Fruit fly (Drosophila melanogaster) whole organism, larva: Measurements from ENCODE around the gene CG14860.
A peak's percentile ranks its signal among the peaks of the same experiment; 100 is the strongest.

Experiments
- noc ChIP-seq: fragments of 200-800 bp; sonication (Bioruptor generic); optimal IDR thresholded peaks from 3 replicates; lab custom pipeline; 2019; ENCODE audit warnings: missing biosample characterization, mild to moderate bottlenecking, missing genetic modification characterization, moderate library complexity

Gene CG14860

DNA sequence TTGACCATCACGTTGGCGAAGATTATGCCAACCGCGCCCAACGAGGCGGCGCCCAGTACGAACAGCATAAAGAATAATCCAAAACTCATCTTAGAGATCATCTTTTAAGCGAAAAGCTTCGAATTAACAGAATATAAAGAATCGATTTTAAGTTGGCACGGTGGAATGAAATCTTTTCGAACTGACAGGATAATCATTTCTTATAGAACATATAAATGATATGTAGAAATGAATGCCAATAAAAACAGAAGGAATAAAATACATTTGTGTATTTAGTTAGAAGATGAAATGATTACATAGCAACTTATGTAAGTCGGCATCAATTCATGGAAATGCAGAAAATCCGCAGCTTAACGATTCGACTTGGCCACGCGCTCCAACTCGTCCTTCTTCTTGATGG, 5.6 kb downstream of the CG14860 start, which contains the start of gene VhaPPA1-2:
TSS of gene VhaPPA1-2 (minus strand) at position 101 of the 400 bp plus-strand sequence.
- no peak for TF ChIP-seq noc (tag; lab: Kevin White, UChicago)

DNA sequence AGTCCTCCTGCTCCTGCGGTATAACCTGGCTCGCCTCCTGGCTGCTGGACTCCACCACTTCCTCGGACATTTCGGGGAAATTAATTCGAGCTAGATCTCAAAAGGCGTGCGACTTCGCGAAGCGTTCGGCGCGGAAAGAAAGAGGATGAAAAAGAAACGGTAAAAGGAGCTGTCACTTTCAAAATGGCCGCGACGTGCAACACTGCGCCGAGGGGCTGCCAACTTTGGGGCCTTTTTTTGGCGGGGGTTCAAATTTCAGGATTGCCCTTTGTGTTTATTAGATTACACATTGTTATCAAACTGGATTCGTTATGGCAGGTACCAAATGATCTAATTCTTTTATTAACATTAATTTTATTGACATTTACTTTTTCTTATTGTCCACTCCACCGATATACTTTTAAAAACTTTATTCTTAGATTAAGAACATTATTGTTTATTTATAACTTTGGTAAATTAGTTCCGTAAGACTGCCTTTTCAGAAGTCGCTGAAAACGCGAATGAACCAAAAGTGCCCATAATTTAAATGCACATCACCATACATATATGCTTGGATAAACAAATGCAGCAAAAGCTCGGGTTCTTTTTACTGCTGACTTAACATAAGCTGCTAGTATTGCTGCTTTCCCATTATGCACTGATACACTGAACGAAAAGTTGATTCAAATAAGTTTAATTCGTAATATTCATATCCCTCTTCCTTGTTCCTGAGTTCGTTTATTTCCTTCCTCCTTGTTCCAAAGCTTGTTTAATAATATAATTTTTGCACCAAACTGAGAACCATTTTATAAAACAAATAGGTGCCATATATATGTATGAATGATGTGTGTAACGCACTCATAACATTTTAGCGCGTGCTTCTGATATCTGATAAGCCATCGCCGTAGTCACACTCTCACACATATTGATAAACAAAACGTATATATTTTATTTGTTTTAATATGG, 7.1 kb downstream of the CG14860 start, which contains the start of gene RpS5b:
TSS of gene RpS5b (minus strand) at position 156 of the 945 bp plus-strand sequence.
- TF ChIP-seq noc (tag; lab: Kevin White, UChicago): no peak

DNA sequence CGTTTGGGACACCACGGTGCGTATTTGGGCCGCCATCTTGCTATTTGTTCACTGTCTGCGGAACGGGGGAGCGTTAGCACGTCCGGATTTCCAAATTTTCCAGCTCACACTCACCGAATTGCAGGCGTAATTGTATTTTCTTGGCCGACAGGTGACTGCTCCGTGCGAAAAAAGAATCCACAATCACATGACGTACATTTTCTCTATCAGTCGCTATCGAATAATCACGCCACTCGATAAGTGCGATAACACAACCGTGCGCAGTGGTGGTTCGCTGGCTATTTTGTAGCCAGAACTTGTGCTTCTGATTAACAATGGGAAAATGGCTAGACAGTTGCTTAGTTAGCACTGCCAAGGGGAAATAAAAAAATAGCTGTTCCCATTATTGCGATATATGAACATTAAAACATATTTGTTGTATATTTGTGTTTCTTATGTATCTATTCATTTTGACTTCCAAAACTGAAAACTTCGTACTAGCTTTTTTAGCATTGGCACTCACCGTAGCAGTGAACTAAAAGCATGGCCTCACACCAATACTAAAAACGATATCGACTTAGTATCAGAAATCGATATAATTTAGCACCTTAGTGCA, 9.3 kb downstream of the CG14860 start, which contains the start of gene VhaPPA1-1:
TSS of gene VhaPPA1-1 (minus strand) at position 225 of the 595 bp plus-strand sequence.
- peak; percentile 11 for TF ChIP-seq noc (tag; lab: Kevin White, UChicago)

DNA sequence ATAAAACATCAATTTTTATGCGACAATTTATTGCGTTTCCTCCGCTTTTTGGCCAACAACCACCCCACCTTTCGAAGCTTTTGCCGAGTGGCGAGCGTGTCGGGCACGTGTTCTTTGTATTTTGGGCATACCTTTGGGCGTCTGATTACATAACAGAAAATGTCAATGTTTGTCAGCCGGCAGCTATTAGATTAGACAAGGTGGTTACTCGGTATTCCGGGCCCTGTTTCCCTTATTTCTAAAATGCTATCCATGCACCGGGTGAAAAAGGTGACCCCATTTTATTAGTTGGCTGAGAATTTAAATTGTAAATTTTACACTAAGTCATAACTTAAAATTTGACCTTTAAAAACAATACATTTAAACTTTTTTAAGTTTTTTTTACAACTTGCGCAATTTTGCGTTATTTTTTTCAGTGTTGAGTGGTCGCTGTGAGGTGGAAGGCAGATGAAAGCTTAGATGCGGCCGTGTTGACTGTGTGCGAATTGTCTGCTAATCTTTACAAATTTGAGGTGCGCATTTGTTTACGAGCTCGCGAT, 17.9 kb downstream of the CG14860 start:
- TF ChIP-seq noc (tag; lab: Kevin White, UChicago): no peak

DNA sequence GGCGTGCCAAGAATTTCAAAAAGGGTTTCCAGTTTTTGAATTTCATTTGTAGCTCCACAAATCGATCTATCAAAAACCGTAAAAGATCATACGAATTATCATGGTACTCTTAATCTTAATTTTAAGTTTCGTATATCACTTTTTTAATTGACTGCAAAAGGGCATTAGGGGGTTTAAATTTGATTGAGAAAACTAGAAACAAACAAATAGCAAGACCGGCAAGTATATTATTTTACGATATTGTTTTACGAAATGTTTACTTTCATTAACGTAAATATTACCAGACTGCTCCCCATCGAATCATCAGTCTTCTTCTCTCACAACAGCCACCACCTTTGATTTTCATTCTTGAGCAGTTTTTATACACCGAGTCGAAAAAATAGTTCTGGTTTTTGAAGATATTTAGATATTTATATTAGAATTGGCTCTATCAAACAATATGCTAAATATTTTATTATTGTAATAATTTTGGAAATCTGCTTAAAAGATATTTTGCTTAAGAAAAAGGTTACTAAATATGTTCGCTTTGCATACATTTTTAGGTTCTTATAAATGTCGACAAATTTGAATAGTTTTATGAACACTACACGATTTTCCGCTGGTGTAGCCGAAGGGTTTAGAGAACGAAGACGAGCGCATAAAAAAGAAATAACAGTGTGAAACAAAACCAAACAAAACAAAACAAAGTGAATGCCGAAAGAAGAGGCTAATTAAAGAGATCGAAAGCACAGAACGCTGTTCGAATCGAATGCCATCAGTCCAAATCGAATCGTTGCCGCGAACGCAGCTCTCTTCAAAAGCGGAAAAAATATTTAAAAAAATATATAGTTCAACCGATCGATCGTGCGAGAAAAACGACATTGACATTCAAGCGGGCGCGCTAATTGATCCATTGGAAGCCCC, 23.6 kb downstream of the CG14860 start, which contains the start of gene Sdr:
TSS of gene Sdr (plus strand) at position 702 of the 903 bp plus-strand sequence.
- TF ChIP-seq noc (tag; lab: Kevin White, UChicago): peak; percentile 31
